Worm (Caenorhabditis elegans) whole organism, L4 larva: ENCODE measurements around the gene F36G9.15.
A peak's percentile ranks its signal among the peaks of the same experiment; 100 is the strongest.

Experiments
- T20F7.1 ChIP-seq: fragments of 200-800 bp; sonication (Bioruptor generic); optimal IDR thresholded peaks from 2 replicates; lab custom pipeline; 2018; ENCODE audit warnings: mild to moderate bottlenecking, missing genetic modification characterization, missing compliant biosample characterization
- ces-1 ChIP-seq: fragments of 150-350 bp; sonication (generic microtip); optimal IDR thresholded peaks from 4 replicates; lab custom pipeline; 2014; ENCODE audit warnings: missing biosample characterization, missing genetic modification reagents, missing genetic modification characterization
- egl-27 ChIP-seq: sonication (generic microtip); optimal IDR thresholded peaks from 3 replicates; lab custom pipeline; 2017; ENCODE audit warnings: missing biosample characterization, missing genetic modification reagents, missing genetic modification characterization
- lsy-2 ChIP-seq, 2 experiments: fragments of 150-350 bp in 1 of 2; sonication (generic microtip) in 1 of 2; optimal IDR thresholded peaks; 2 replicates each; lab custom pipeline; 2014 to 2017; ENCODE audit warnings: missing biosample characterization in 2 of 2, missing genetic modification characterization in 2 of 2
- mdl-1 ChIP-seq, 2 experiments: fragments of 150-350 bp in 1 of 2; sonication (generic microtip) in 1 of 2; optimal IDR thresholded peaks; 2 replicates each; lab custom pipeline; 2014 to 2017; ENCODE audit warnings: missing biosample characterization in 2 of 2, missing genetic modification characterization in 2 of 2
- nhr-11 ChIP-seq: fragments of 150-350 bp; optimal IDR thresholded peaks from 2 replicates; lab custom pipeline; 2014; ENCODE audit warnings: missing biosample characterization, missing genetic modification characterization
- nhr-28 ChIP-seq: fragments of 150-350 bp; optimal IDR thresholded peaks from 2 replicates; lab custom pipeline; 2014; ENCODE audit warnings: missing biosample characterization, missing genetic modification characterization
- nhr-76 ChIP-seq: fragments of 150-350 bp; optimal IDR thresholded peaks from 2 replicates; lab custom pipeline; 2014; ENCODE audit warnings: missing biosample characterization, missing genetic modification characterization
- unc-130 ChIP-seq: sonication (generic microtip); optimal IDR thresholded peaks from 2 replicates; lab custom pipeline; 2016; ENCODE audit warnings: missing genetic modification reagents, missing genetic modification characterization, missing compliant biosample characterization
- zip-2 ChIP-seq: fragments of 150-350 bp; optimal IDR thresholded peaks from 2 replicates; lab custom pipeline; 2014; ENCODE audit warnings: missing biosample characterization, missing genetic modification characterization
- ztf-11 ChIP-seq: fragments of 150-350 bp; optimal IDR thresholded peaks from 2 replicates; lab custom pipeline; 2014; ENCODE audit warnings: missing biosample characterization, missing genetic modification characterization

- TF ChIP-seq nhr-76 (no peak), ztf-11 (tag; lab: Kevin White, UChicago) (no peak), unc-130 (GFP tag; lab: Kevin White, UChicago) (peak; percentile 63), ces-1 (GFP tag; lab: Kevin White, UChicago) (no peak), T20F7.1 (GFP tag; lab: Kevin White, UChicago) (no peak), lsy-2 (tag; optimal IDR thresholded peaks at IDR 0.05; lab: Kevin White, UChicago) (no peak), mdl-1 (tag; optimal IDR thresholded peaks at IDR 0.05; lab: Kevin White, UChicago) (no peak), nhr-11 (tag; lab: Kevin White, UChicago) (no peak), zip-2 (tag; lab: Kevin White, UChicago) (no peak), nhr-28 (tag; lab: Kevin White, UChicago) (no peak), egl-27 (tag; lab: Kevin White, UChicago) (no peak)
Observed at ce11 chrV:16022600-16022999, 34.6 kb upstream of the F36G9.15 start.
